Fruit fly (Drosophila melanogaster): ENCODE measurements around the gene Desat2.

- no peak for TF ChIP-seq Hr4 (GFP tag; optimal IDR thresholded peaks at IDR 0.05)
- TF ChIP-seq Gug (GFP tag; IDR thresholded peaks at IDR 0.05) = no peak
- no peak for TF ChIP-seq Met (GFP tag; optimal IDR thresholded peaks at IDR 0.05)
- no peak for TF ChIP-seq eg (GFP tag; IDR thresholded peaks at IDR 0.05)
- TF ChIP-seq topi (GFP tag; optimal IDR thresholded peaks at IDR 0.05) = no peak
Observed at dm6 chr3R:12425510-12426309, 10.3 kb upstream of the Desat2 start, which contains the start of gene Pp1-87B.
